Fruit fly (Drosophila melanogaster) whole organism, embryonic: Measurements from ENCODE around the gene hfp.

Source experiments
- BEAF-32 ChIP-seq: fragments of 200-800 bp; sonication (Bioruptor generic); optimal IDR thresholded peaks from 3 replicates; lab custom pipeline; 2017; ENCODE audit warnings: missing biosample characterization, missing genetic modification characterization, mild to moderate bottlenecking, moderate library complexity, missing genetic modification reagents
- Blimp-1 ChIP-seq: fragments of 200-800 bp; sonication (Bioruptor generic); optimal IDR thresholded peaks from 3 replicates; lab custom pipeline; 2018; ENCODE audit warnings: missing biosample characterization, missing genetic modification characterization, mild to moderate bottlenecking, moderate library complexity, missing genetic modification reagents
- CG11085 ChIP-seq: fragments of 200-800 bp; sonication (Bioruptor generic); IDR thresholded peaks from 2 replicates; pipeline ENCODE4 v1.3.6; 2022; ENCODE audit warnings: missing biosample characterization, missing genetic modification characterization
- CG11560 ChIP-seq: fragments of 200-800 bp; sonication (Bioruptor generic); IDR thresholded peaks from 3 replicates; pipeline ENCODE4 v1.3.6; 2022; ENCODE audit warnings: missing biosample characterization, missing genetic modification characterization
- CG12659 ChIP-seq: fragments of 200-800 bp; sonication (Bioruptor generic); optimal IDR thresholded peaks from 3 replicates; lab custom pipeline; 2017; ENCODE audit warnings: mild to moderate bottlenecking, missing biosample characterization, missing genetic modification reagents, missing genetic modification characterization
- CG12744 ChIP-seq: fragments of 200-800 bp; sonication (Bioruptor generic); optimal IDR thresholded peaks from 2 replicates; lab custom pipeline; 2016; ENCODE audit warnings: missing biosample characterization, missing genetic modification characterization
- CG14710 ChIP-seq: fragments of 200-800 bp; sonication (Bioruptor generic); optimal IDR thresholded peaks from 3 replicates; lab custom pipeline; 2019; ENCODE audit warnings: missing biosample characterization, mild to moderate bottlenecking, missing genetic modification characterization, moderate library complexity
- CG15269 ChIP-seq: fragments of 200-800 bp; sonication (Bioruptor generic); optimal IDR thresholded peaks from 2 replicates; lab custom pipeline; 2018; ENCODE audit warnings: missing biosample characterization, mild to moderate bottlenecking, missing genetic modification characterization, moderate library complexity
- CG1603 ChIP-seq: fragments of 200-800 bp; sonication (Bioruptor generic); optimal IDR thresholded peaks from 2 replicates; lab custom pipeline; 2019; ENCODE audit warnings: missing biosample characterization, mild to moderate bottlenecking, missing genetic modification characterization, moderate library complexity
- CG17359 ChIP-seq: fragments of 200-800 bp; sonication (Bioruptor generic); optimal IDR thresholded peaks from 3 replicates; lab custom pipeline; 2018; ENCODE audit warnings: missing biosample characterization, mild to moderate bottlenecking, missing genetic modification characterization, moderate library complexity
- CG17385 ChIP-seq: fragments of 200-800 bp; sonication (Bioruptor generic); optimal IDR thresholded peaks from 3 replicates; lab custom pipeline; 2018; ENCODE audit warnings: missing biosample characterization, mild to moderate bottlenecking, missing genetic modification characterization
- CG17802 ChIP-seq: fragments of 200-800 bp; sonication (Bioruptor generic); optimal IDR thresholded peaks from 2 replicates; lab custom pipeline; 2018; ENCODE audit warnings: missing biosample characterization, mild to moderate bottlenecking, missing genetic modification characterization, moderate library complexity
- CG2202 ChIP-seq: fragments of 200-800 bp; sonication (Bioruptor generic); optimal IDR thresholded peaks from 2 replicates; lab custom pipeline; 2018; ENCODE audit warnings: missing biosample characterization, mild to moderate bottlenecking, missing genetic modification characterization
- CG2712 ChIP-seq: fragments of 200-800 bp; optimal IDR thresholded peaks from 3 replicates; lab custom pipeline; 2019; ENCODE audit warnings: missing biosample characterization, mild to moderate bottlenecking, missing genetic modification characterization, moderate library complexity
- CG30020 ChIP-seq: fragments of 200-800 bp; optimal IDR thresholded peaks from 2 replicates; lab custom pipeline; 2019; ENCODE audit warnings: missing biosample characterization, mild to moderate bottlenecking, missing genetic modification characterization, moderate library complexity
- CG33557 ChIP-seq: fragments of 200-800 bp; sonication (Bioruptor generic); optimal IDR thresholded peaks from 2 replicates; lab custom pipeline; 2019; ENCODE audit warnings: missing biosample characterization, mild to moderate bottlenecking, missing genetic modification characterization, moderate library complexity
- CG3847 ChIP-seq: fragments of 200-800 bp; sonication (Bioruptor generic); IDR thresholded peaks from 2 replicates; pipeline ENCODE4 v1.3.6; 2022; ENCODE audit warnings: missing biosample characterization, missing genetic modification characterization
- CG3995 ChIP-seq: fragments of 200-800 bp; sonication (Bioruptor generic); optimal IDR thresholded peaks from 3 replicates; lab custom pipeline; 2016; ENCODE audit warnings: missing biosample characterization, missing genetic modification characterization
- CG4617 ChIP-seq: fragments of 200-800 bp; sonication (Bioruptor generic); optimal IDR thresholded peaks from 3 replicates; lab custom pipeline; 2016; ENCODE audit warnings: missing biosample characterization, missing genetic modification characterization, borderline replicate concordance
- CG4820 ChIP-seq: fragments of 200-800 bp; sonication (Bioruptor generic); optimal IDR thresholded peaks from 3 replicates; lab custom pipeline; 2016; ENCODE audit warnings: missing biosample characterization, missing genetic modification characterization
- CG6254 ChIP-seq: fragments of 200-800 bp; sonication (Bioruptor generic); optimal IDR thresholded peaks from 3 replicates; lab custom pipeline; 2017; ENCODE audit warnings: mild to moderate bottlenecking, missing biosample characterization, missing genetic modification reagents, missing genetic modification characterization
- CG6854 ChIP-seq: fragments of 200-800 bp; sonication (Bioruptor generic); optimal IDR thresholded peaks from 3 replicates; lab custom pipeline; 2017; ENCODE audit warnings: missing biosample characterization, mild to moderate bottlenecking, missing genetic modification characterization
- CG9876 ChIP-seq: fragments of 200-800 bp; sonication (Bioruptor generic); optimal IDR thresholded peaks from 2 replicates; lab custom pipeline; 2016; ENCODE audit warnings: missing biosample characterization, missing genetic modification characterization
- Camta ChIP-seq: fragments of 200-800 bp; sonication (Bioruptor generic); optimal IDR thresholded peaks from 2 replicates; lab custom pipeline; 2016; ENCODE audit warnings: missing biosample characterization, missing genetic modification characterization
- Dbx ChIP-seq: fragments of 200-800 bp; sonication (Bioruptor generic); IDR thresholded peaks from 3 replicates; pipeline ENCODE4 v1.3.6; 2022; ENCODE audit warnings: missing biosample characterization, missing genetic modification characterization
- Deaf1 ChIP-seq: fragments of 200-800 bp; optimal IDR thresholded peaks from 3 replicates; lab custom pipeline; 2019; ENCODE audit warnings: missing biosample characterization, mild to moderate bottlenecking, missing genetic modification characterization, moderate library complexity
- Dll ChIP-seq: fragments of 200-800 bp; sonication (Bioruptor generic); IDR thresholded peaks from 4 replicates; pipeline ENCODE4 v1.3.6; 2022; ENCODE audit warnings: missing biosample characterization, missing genetic modification characterization; ENCODE audit not compliant: partially characterized antibody
- Doc3 ChIP-seq: fragments of 200-800 bp; sonication (Bioruptor generic); IDR thresholded peaks from 3 replicates; pipeline ENCODE4 v1.3.6; 2022; ENCODE audit warnings: missing biosample characterization, missing genetic modification characterization; ENCODE audit not compliant: partially characterized antibody
- Ets97D ChIP-seq: fragments of 200-800 bp; sonication (Bioruptor generic); optimal IDR thresholded peaks from 3 replicates; lab custom pipeline; 2016; ENCODE audit warnings: missing biosample characterization, missing genetic modification characterization
- Fer1 ChIP-seq: fragments of 200-800 bp; sonication (Bioruptor generic); optimal IDR thresholded peaks from 2 replicates; lab custom pipeline; 2017; ENCODE audit warnings: missing biosample characterization, mild to moderate bottlenecking, missing genetic modification characterization
- Mad ChIP-seq: fragments of 200-800 bp; sonication (Bioruptor generic); optimal IDR thresholded peaks from 2 replicates; lab custom pipeline; 2016; ENCODE audit warnings: missing biosample characterization, missing genetic modification characterization
- Max ChIP-seq: fragments of 200-800 bp; sonication (Bioruptor generic); optimal IDR thresholded peaks from 2 replicates; lab custom pipeline; 2016; ENCODE audit warnings: missing biosample characterization, mild to moderate bottlenecking, missing genetic modification characterization
- Neu2 ChIP-seq: fragments of 200-800 bp; sonication (Bioruptor generic); optimal IDR thresholded peaks from 3 replicates; lab custom pipeline; 2016; ENCODE audit warnings: missing biosample characterization, missing genetic modification characterization, borderline replicate concordance
- Side ChIP-seq: fragments of 200-800 bp; sonication (Bioruptor generic); optimal IDR thresholded peaks from 2 replicates; lab custom pipeline; 2016; ENCODE audit warnings: missing biosample characterization, missing genetic modification characterization
- Sox100B ChIP-seq: fragments of 200-800 bp; sonication (Bioruptor generic); optimal IDR thresholded peaks from 3 replicates; lab custom pipeline; 2018; ENCODE audit warnings: missing biosample characterization, mild to moderate bottlenecking, missing genetic modification characterization
- ato ChIP-seq: fragments of 200-800 bp; sonication (Bioruptor generic); IDR thresholded peaks from 2 replicates; pipeline ENCODE4 v1.3.6; 2022; ENCODE audit warnings: missing biosample characterization, missing genetic modification characterization; ENCODE audit not compliant: partially characterized antibody
- cg ChIP-seq: fragments of 200-800 bp; sonication (Bioruptor generic); optimal IDR thresholded peaks from 3 replicates; lab custom pipeline; 2019; ENCODE audit warnings: missing biosample characterization, mild to moderate bottlenecking, missing genetic modification characterization, moderate library complexity
- chinmo ChIP-seq: fragments of 200-800 bp; sonication (Bioruptor generic); IDR thresholded peaks from 4 replicates; pipeline ENCODE4 v1.3.6; 2022; ENCODE audit warnings: missing biosample characterization, missing genetic modification characterization; ENCODE audit not compliant: partially characterized antibody
- crol ChIP-seq: fragments of 200-800 bp; sonication (Bioruptor generic); IDR thresholded peaks from 2 replicates; pipeline ENCODE4 v1.3.6; 2022; ENCODE audit warnings: missing biosample characterization, missing genetic modification characterization
- dpn ChIP-seq, 2 experiments: fragments of 200-800 bp; sonication (Bioruptor generic); optimal IDR thresholded peaks; 3 replicates each; lab custom pipeline; 2016; ENCODE audit warnings: missing biosample characterization in 2 of 2, missing genetic modification characterization in 2 of 2
- fd64A ChIP-seq: fragments of 200-800 bp; sonication (Bioruptor generic); optimal IDR thresholded peaks from 3 replicates; lab custom pipeline; 2018; ENCODE audit warnings: missing biosample characterization, mild to moderate bottlenecking, missing genetic modification characterization
- gro ChIP-seq: fragments of 200-800 bp; sonication (Bioruptor generic); optimal IDR thresholded peaks from 2 replicates; lab custom pipeline; 2016; ENCODE audit warnings: missing biosample characterization, missing genetic modification characterization
- ind ChIP-seq: fragments of 200-800 bp; sonication (Bioruptor generic); optimal IDR thresholded peaks from 3 replicates; lab custom pipeline; 2016; ENCODE audit warnings: missing biosample characterization, missing genetic modification characterization
- lab ChIP-seq: fragments of 200-800 bp; sonication (Bioruptor generic); optimal IDR thresholded peaks from 3 replicates; lab custom pipeline; 2017; ENCODE audit warnings: missing biosample characterization, missing genetic modification characterization, mild to moderate bottlenecking, moderate library complexity, missing genetic modification reagents
- lilli ChIP-seq: fragments of 200-800 bp; sonication (Bioruptor generic); optimal IDR thresholded peaks from 3 replicates; lab custom pipeline; 2016; ENCODE audit warnings: missing biosample characterization, missing genetic modification characterization
- pho ChIP-seq: fragments of 200-800 bp; sonication (Bioruptor generic); optimal IDR thresholded peaks from 2 replicates; lab custom pipeline; 2016; ENCODE audit warnings: missing biosample characterization, missing genetic modification characterization
- phol ChIP-seq: fragments of 200-800 bp; sonication (Bioruptor generic); optimal IDR thresholded peaks from 3 replicates; lab custom pipeline; 2018; ENCODE audit warnings: missing biosample characterization, mild to moderate bottlenecking, missing genetic modification characterization, moderate library complexity
- ro ChIP-seq: fragments of 200-800 bp; sonication (Bioruptor generic); IDR thresholded peaks from 2 replicates; pipeline ENCODE4 v1.3.6; 2022; ENCODE audit warnings: missing biosample characterization, missing genetic modification characterization
- sug ChIP-seq: fragments of 200-800 bp; optimal IDR thresholded peaks from 2 replicates; lab custom pipeline; 2019; ENCODE audit warnings: missing biosample characterization, mild to moderate bottlenecking, missing genetic modification characterization, moderate library complexity

hfp gene

DNA sequence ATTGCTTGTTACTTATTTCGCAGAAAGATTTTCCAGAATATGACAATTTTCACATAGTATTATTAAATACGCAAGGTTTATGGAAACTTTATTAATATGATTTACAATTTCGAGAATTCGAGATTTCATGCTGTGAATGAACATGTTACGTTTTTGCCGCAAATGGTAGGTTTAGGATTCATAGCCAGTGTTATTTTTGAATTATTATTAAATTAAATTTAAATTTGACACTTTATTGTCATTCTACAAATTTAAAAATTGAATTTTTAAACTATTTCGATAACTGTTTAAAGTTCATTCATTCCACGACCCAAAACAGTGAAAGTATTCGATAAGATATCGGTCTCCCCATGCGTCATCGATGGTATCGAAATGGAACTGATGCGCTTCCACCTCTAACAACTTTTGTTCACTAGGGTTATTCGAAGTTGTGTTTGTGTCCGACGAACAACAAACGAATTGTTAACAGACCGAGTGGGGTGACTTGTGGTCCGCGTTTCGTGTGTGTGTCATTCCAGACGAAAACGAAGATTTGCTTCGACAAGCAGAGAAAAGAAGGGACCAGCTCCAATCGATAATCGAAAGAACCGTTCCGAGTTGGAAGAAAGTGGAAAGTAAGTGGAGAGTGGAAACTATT is 43.4 kb upstream of the hfp start, which contains the start of the genes CG32313 and Pcyt1:
Gene CG32313, minus strand, starts transcription at position 51 of the 637 bp plus-strand sequence.
Gene Pcyt1, plus strand, starts transcription at position 400 of the 637 bp plus-strand sequence.
- TF ChIP-seq Deaf1 (tag; lab: Kevin White, UChicago) (peak; percentile 61), Ets97D (GFP tag; lab: Kevin White, UChicago) (peak; percentile 46), gro (GFP tag; lab: Kevin White, UChicago) (peak; percentile 76), CG30020 (peak; percentile 66), Sox100B (no peak), CG6254 (GFP tag; lab: Kevin White, UChicago) (no peak), dpn (GFP tag; optimal IDR thresholded peaks at IDR 0.05; lab: Kevin White, UChicago) (peak in 1 of 2 experiments; percentile 6), CG17802 (tag; lab: Kevin White, UChicago) (no peak), Doc3 (GFP tag; lab: Robert Waterston, UW) (peak; percentile 81), CG14710 (tag; lab: Kevin White, UChicago) (peak; percentile 54), CG17385 (GFP tag; lab: Kevin White, UChicago) (peak; percentile 19), lab (GFP tag; lab: Kevin White, UChicago) (peak; percentile 27), CG1603 (tag; lab: Kevin White, UChicago) (peak; percentile 77), CG3995 (GFP tag; lab: Kevin White, UChicago) (peak; percentile 75), Blimp-1 (GFP tag; lab: Kevin White, UChicago) (peak; percentile 47), CG17359 (peak; percentile 17), sug (tag; lab: Kevin White, UChicago) (peak; percentile 5), ato (GFP tag; lab: Robert Waterston, UW) (peak; percentile 83), CG33557 (no peak), Dbx (GFP tag; lab: Robert Waterston, UW) (peak; percentile 63; the same call in 2 of the 3 replicates), CG2202 (peak; percentile 5), CG4617 (peak; percentile 68), CG11560 (tag; lab: Robert Waterston, UW) (peak; percentile 99), lilli (peak; percentile 40), ind (GFP tag; lab: Kevin White, UChicago) (no peak), phol (tag; lab: Kevin White, UChicago) (peak; percentile 25), cg (GFP tag; lab: Kevin White, UChicago) (peak; percentile 35), pho (GFP tag; lab: Kevin White, UChicago) (no peak), CG9876 (GFP tag; lab: Kevin White, UChicago) (no peak), Max (GFP tag; lab: Kevin White, UChicago) (peak; percentile 22), Mad (peak; percentile 7), CG12744 (no peak), Camta (no peak), CG12659 (GFP tag; lab: Kevin White, UChicago) (peak; percentile 62), Dll (GFP tag; lab: Robert Waterston, UW) (peak; percentile 85), Fer1 (GFP tag; lab: Kevin White, UChicago) (peak; percentile 58), ro (GFP tag; lab: Robert Waterston, UW) (no peak), fd64A (GFP tag; lab: Kevin White, UChicago) (no peak), chinmo (GFP tag; lab: Robert Waterston, UW) (peak; percentile 94), CG2712 (tag; lab: Kevin White, UChicago) (peak; percentile 39), Neu2 (GFP tag; lab: Kevin White, UChicago) (no peak), CG6854 (GFP tag; lab: Kevin White, UChicago) (no peak), CG4820 (GFP tag; lab: Kevin White, UChicago) (no peak), CG3847 (GFP tag; lab: Robert Waterston, UW) (0 out of 2 replicates have a peak, but pooled peaks have one; percentile 10), BEAF-32 (GFP tag; lab: Kevin White, UChicago) (peak; percentile 89), crol (GFP tag; lab: Robert Waterston, UW) (no peak), CG15269 (tag; lab: Kevin White, UChicago) (peak; percentile 18), Side (GFP tag; lab: Kevin White, UChicago) (peak; percentile 25), CG11085 (GFP tag; lab: Robert Waterston, UW) (no peak)
